Worm (Caenorhabditis elegans) whole organism, L2 larva: ENCODE measurements around the gene sfxn-1.5.

Experiments used
- ama-1 ChIP-seq: fragments of 150-350 bp; optimal IDR thresholded peaks from 2 replicates; lab custom pipeline; 2018; ENCODE audit warnings: inconsistent platforms
- ceh-16 ChIP-seq: fragments of 150-350 bp; optimal IDR thresholded peaks from 2 replicates; lab custom pipeline; 2014; ENCODE audit warnings: missing biosample characterization, missing genetic modification characterization
- egl-27 ChIP-seq: sonication (generic microtip); optimal IDR thresholded peaks from 3 replicates; lab custom pipeline; 2017; ENCODE audit warnings: missing biosample characterization, missing genetic modification reagents, missing genetic modification characterization
- mdl-1 ChIP-seq, 2 experiments: fragments of 150-350 bp in 1 of 2; sonication (generic microtip) in 1 of 2; optimal IDR thresholded peaks; 2 replicates each; lab custom pipeline; 2017; ENCODE audit warnings: missing biosample characterization in 2 of 2, missing genetic modification characterization in 2 of 2
- nhr-11 ChIP-seq: fragments of 150-350 bp; optimal IDR thresholded peaks from 2 replicates; lab custom pipeline; 2014; ENCODE audit warnings: missing biosample characterization, missing genetic modification characterization
- snpc-4 ChIP-seq: fragments of 150-350 bp; optimal IDR thresholded peaks from 2 replicates; lab custom pipeline; 2014; ENCODE audit warnings: missing biosample characterization, missing genetic modification characterization
- zag-1 ChIP-seq: fragments of 150-350 bp; optimal IDR thresholded peaks from 2 replicates; lab custom pipeline; 2014; ENCODE audit warnings: missing biosample characterization, missing genetic modification characterization

DNA sequence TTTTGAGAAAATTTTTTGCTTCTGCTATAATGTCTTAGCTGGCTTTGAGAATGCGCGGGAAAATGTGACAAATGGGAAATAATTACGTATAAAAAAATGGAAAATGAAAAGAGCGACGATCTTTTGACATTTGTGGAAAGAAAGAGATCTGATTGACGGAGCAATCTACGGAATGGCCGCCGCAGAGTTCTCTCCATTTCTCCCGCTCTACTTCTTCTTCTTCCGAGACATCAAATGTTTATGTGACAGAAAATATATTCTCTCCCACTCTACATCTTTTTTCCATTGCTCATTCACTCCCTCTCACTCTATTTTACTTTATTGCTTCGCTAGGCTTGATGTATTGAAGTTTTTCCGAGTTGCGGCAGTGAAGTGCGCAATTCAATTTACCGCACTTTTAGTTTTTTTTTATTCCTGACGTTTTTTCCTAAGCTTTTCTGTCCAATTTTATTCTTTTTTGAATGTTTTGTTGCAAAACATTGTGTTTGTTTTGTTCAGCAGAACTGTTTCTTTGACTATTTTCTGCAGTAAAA, 20.9 kb downstream of the sfxn-1.5 start:
- TF ChIP-seq ama-1 (no peak), ceh-16 (no peak), snpc-4 (tag; lab: Kevin White, UChicago) (no peak), mdl-1 (tag; optimal IDR thresholded peaks at IDR 0.05; lab: Kevin White, UChicago) (no peak), egl-27 (tag; lab: Kevin White, UChicago) (peak; percentile 16), nhr-11 (tag; lab: Kevin White, UChicago) (no peak), zag-1 (tag; lab: Kevin White, UChicago) (peak; percentile 60)
